Fruit fly (Drosophila melanogaster) whole organism, pupa: Measurements from ENCODE around the gene CG13895.

ENCODE experiments used
- CG10348 ChIP-seq: fragments of 200-800 bp; sonication (Bioruptor generic); IDR thresholded peaks from 2 replicates; pipeline ENCODE4 v1.3.6; 2022; ENCODE audit warnings: missing biosample characterization, missing genetic modification characterization
- CG12605 ChIP-seq: fragments of 200-800 bp; sonication (Bioruptor generic); IDR thresholded peaks from 2 replicates; pipeline ENCODE4 v1.3.6; 2022; ENCODE audit warnings: missing biosample characterization, missing genetic modification characterization
- CG13204 ChIP-seq: fragments of 200-800 bp; sonication (Bioruptor generic); optimal IDR thresholded peaks from 2 replicates; lab custom pipeline; 2018; ENCODE audit warnings: missing biosample characterization, mild to moderate bottlenecking, missing genetic modification characterization, moderate library complexity
- CG14655 ChIP-seq: fragments of 200-800 bp; sonication (Bioruptor generic); optimal IDR thresholded peaks from 3 replicates; lab custom pipeline; 2017; ENCODE audit warnings: mild to moderate bottlenecking, missing biosample characterization, missing genetic modification reagents, missing genetic modification characterization
- CG15710 ChIP-seq: fragments of 200-800 bp; sonication (Bioruptor generic); optimal IDR thresholded peaks from 2 replicates; lab custom pipeline; 2018; ENCODE audit warnings: missing biosample characterization, mild to moderate bottlenecking, missing genetic modification characterization, moderate library complexity
- CG17806 ChIP-seq: fragments of 200-800 bp; sonication (Bioruptor generic); optimal IDR thresholded peaks from 2 replicates; lab custom pipeline; 2018; ENCODE audit warnings: missing biosample characterization, mild to moderate bottlenecking, missing genetic modification characterization, moderate library complexity
- CG32121 ChIP-seq: fragments of 200-800 bp; sonication (Bioruptor generic); IDR thresholded peaks from 2 replicates; pipeline ENCODE4 v1.3.6; 2022; ENCODE audit warnings: missing biosample characterization, missing genetic modification characterization
- CG34367 ChIP-seq: fragments of 200-800 bp; sonication (Bioruptor generic); optimal IDR thresholded peaks from 2 replicates; lab custom pipeline; 2018; ENCODE audit warnings: missing biosample characterization, mild to moderate bottlenecking, missing genetic modification characterization
- CG4496 ChIP-seq: fragments of 200-800 bp; sonication (Bioruptor generic); IDR thresholded peaks from 3 replicates; pipeline ENCODE4 v1.3.6; 2022; ENCODE audit warnings: missing biosample characterization, missing genetic modification characterization
- CG8159 ChIP-seq: fragments of 200-800 bp; sonication (Bioruptor generic); optimal IDR thresholded peaks from 3 replicates; lab custom pipeline; 2018; ENCODE audit warnings: missing biosample characterization, mild to moderate bottlenecking, missing genetic modification characterization, moderate library complexity
- CG8301 ChIP-seq: fragments of 200-800 bp; sonication (Bioruptor generic); optimal IDR thresholded peaks from 2 replicates; lab custom pipeline; 2018; ENCODE audit warnings: missing biosample characterization, mild to moderate bottlenecking, missing genetic modification characterization
- CG9948 ChIP-seq: fragments of 200-800 bp; sonication (Bioruptor generic); optimal IDR thresholded peaks from 2 replicates; lab custom pipeline; 2018; ENCODE audit warnings: missing biosample characterization, mild to moderate bottlenecking, missing genetic modification characterization, moderate library complexity
- D1 ChIP-seq: fragments of 200-800 bp; sonication (Bioruptor generic); optimal IDR thresholded peaks from 2 replicates; lab custom pipeline; 2018; ENCODE audit warnings: missing biosample characterization, mild to moderate bottlenecking, missing genetic modification characterization, moderate library complexity
- EcR ChIP-seq: fragments of 200-800 bp; sonication (Bioruptor generic); optimal IDR thresholded peaks from 3 replicates; lab custom pipeline; 2019; ENCODE audit warnings: missing biosample characterization, missing genetic modification characterization, mild to moderate bottlenecking, moderate library complexity, missing genetic modification reagents
- Ets98B ChIP-seq: fragments of 200-800 bp; sonication (Bioruptor generic); IDR thresholded peaks from 2 replicates; pipeline ENCODE4 v1.3.6; 2022; ENCODE audit warnings: missing biosample characterization, missing genetic modification characterization
- Pif1A ChIP-seq: fragments of 200-800 bp; sonication (Bioruptor generic); optimal IDR thresholded peaks from 3 replicates; lab custom pipeline; 2016; ENCODE audit warnings: missing biosample characterization, missing genetic modification characterization
- Pif1B ChIP-seq: fragments of 200-800 bp; sonication (Bioruptor generic); optimal IDR thresholded peaks from 3 replicates; lab custom pipeline; 2016; ENCODE audit warnings: missing biosample characterization, missing genetic modification characterization
- Snoo ChIP-seq: fragments of 200-800 bp; sonication (Bioruptor generic); optimal IDR thresholded peaks from 3 replicates; lab custom pipeline; 2017; ENCODE audit warnings: missing biosample characterization, mild to moderate bottlenecking, missing genetic modification characterization, inconsistent platforms
- fd96Ca ChIP-seq: fragments of 200-800 bp; sonication (Bioruptor generic); IDR thresholded peaks from 3 replicates; pipeline ENCODE4 v1.3.6; 2022; ENCODE audit warnings: missing biosample characterization, missing genetic modification characterization
- gl ChIP-seq: fragments of 200-800 bp; sonication (Bioruptor generic); optimal IDR thresholded peaks from 2 replicates; lab custom pipeline; 2018; ENCODE audit warnings: missing biosample characterization, mild to moderate bottlenecking, missing genetic modification characterization
- rn ChIP-seq: fragments of 200-800 bp; sonication (Bioruptor generic); IDR thresholded peaks from 2 replicates; pipeline ENCODE4 v1.3.6; 2022; ENCODE audit warnings: missing biosample characterization, missing genetic modification characterization

Gene CG13895

DNA sequence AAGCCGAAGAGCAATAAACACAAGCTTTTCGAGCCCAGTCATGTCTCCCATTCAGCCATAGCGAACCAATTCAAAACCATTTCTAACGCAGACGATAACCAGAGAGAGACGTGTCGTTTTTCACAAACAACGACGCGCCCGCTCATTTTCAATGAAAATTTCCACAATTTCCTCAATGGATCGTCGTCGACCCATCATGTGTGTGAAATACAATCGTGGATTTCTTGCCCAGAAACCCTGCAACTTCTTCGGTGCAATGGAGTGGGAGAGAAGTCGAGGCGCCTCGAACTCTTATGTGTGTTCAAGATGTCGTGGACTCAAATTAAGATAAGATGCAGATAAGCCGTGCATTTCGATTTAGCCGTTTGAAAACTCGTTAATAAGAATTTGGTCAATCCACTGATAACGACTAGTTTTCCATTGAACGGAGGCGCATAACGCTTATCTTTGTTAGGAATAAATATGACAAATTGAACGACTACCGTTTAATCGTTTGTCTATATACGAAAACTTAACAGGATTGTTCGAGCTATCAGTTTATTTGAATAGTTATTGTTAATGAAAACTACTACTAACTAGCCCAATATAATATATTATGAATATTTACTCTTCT lies 39.8 kb upstream of the CG13895 start:
- no peak for TF ChIP-seq fd96Ca (GFP tag; lab: Robert Waterston, UW)
- TF ChIP-seq Snoo (tag; lab: Kevin White, UChicago), result no peak

DNA sequence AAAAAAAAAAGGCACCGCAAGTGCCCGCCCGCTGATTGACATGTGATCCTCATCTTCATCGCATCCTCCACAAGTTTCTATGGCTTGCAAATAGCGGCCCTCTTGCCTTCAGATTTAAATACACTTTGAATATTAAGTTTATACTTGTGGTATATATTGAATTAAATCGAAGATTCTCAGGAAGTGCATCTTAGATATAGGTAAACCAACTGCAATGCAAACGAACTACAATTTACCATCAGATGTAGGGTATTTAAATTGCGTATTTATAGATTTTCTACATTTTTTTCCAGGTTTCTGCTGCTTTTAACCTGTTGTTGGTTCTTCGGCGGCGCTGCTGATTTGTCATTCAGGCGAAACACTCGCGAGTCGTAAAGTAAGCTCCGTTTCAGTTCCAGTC lies 39.0 kb upstream of the CG13895 start:
- TF ChIP-seq rn (GFP tag; lab: Robert Waterston, UW) (no peak), EcR (GFP tag; lab: Kevin White, UChicago) (no peak), CG10348 (no peak), CG17806 (tag; lab: Kevin White, UChicago) (peak; percentile 51), CG8301 (tag; lab: Kevin White, UChicago) (no peak), CG12605 (no peak), CG13204 (peak; percentile 15), CG14655 (GFP tag; lab: Kevin White, UChicago) (peak; percentile 15), CG8159 (tag; lab: Kevin White, UChicago) (peak; percentile 68), Snoo (tag; lab: Kevin White, UChicago) (no peak), fd96Ca (GFP tag; lab: Robert Waterston, UW) (no peak), CG15710 (tag; lab: Kevin White, UChicago) (peak; percentile 65), CG9948 (tag; lab: Kevin White, UChicago) (peak; percentile 43), Ets98B (GFP tag; lab: Robert Waterston, UW) (no peak), CG34367 (peak; percentile 40)

DNA sequence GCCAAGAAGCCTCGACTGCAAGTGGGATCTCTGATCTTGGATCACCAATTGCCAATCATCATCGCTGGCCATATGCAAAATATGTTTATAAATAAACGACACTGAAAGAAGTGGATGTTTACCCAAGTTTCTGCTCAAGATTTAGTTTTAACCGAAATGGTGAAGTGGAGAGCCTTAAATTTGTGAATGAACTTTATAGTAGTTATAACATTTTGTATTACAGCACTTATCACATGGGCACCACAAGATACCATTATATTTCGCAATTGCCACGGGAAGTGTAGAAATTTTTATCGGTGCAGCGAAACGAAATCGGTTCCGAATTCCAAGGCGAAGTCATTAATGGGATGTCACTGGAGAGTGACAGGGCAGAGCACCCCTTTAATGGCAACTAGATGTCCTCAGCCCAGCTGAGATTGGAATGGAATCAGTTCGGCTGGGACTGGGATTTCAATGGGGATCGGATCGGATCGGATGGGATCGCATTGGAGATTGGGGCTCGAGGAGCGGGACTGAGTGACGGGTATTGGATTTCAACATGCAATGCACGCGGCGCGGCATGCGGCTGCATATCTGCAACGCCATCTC lies 38.4 kb upstream of the CG13895 start:
- TF ChIP-seq fd96Ca (GFP tag; lab: Robert Waterston, UW) (0 out of 3 replicates have a peak, but pooled peaks have one; percentile 42), CG14655 (GFP tag; lab: Kevin White, UChicago) (peak; percentile 63), CG13204 (peak; percentile 61), CG34367 (peak; percentile 88), Snoo (tag; lab: Kevin White, UChicago) (peak; percentile 17), CG4496 (GFP tag; lab: Robert Waterston, UW) (peak; percentile 39; the same call in 1 of the 3 replicates), Ets98B (GFP tag; lab: Robert Waterston, UW) (no peak), CG8301 (tag; lab: Kevin White, UChicago) (peak; percentile 56), gl (tag; lab: Kevin White, UChicago) (peak; percentile 88), rn (GFP tag; lab: Robert Waterston, UW) (no peak), Pif1A (GFP tag; lab: Kevin White, UChicago) (peak; percentile 81), CG9948 (tag; lab: Kevin White, UChicago) (peak; percentile 86), CG32121 (no peak), CG12605 (no peak), EcR (GFP tag; lab: Kevin White, UChicago) (peak; percentile 61), CG17806 (tag; lab: Kevin White, UChicago) (peak; percentile 91), CG15710 (tag; lab: Kevin White, UChicago) (peak; percentile 93), CG8159 (tag; lab: Kevin White, UChicago) (peak; percentile 95), CG10348 (no peak), Pif1B (GFP tag; lab: Kevin White, UChicago) (peak; percentile 79), D1 (tag; lab: Kevin White, UChicago) (peak; percentile 80)

DNA sequence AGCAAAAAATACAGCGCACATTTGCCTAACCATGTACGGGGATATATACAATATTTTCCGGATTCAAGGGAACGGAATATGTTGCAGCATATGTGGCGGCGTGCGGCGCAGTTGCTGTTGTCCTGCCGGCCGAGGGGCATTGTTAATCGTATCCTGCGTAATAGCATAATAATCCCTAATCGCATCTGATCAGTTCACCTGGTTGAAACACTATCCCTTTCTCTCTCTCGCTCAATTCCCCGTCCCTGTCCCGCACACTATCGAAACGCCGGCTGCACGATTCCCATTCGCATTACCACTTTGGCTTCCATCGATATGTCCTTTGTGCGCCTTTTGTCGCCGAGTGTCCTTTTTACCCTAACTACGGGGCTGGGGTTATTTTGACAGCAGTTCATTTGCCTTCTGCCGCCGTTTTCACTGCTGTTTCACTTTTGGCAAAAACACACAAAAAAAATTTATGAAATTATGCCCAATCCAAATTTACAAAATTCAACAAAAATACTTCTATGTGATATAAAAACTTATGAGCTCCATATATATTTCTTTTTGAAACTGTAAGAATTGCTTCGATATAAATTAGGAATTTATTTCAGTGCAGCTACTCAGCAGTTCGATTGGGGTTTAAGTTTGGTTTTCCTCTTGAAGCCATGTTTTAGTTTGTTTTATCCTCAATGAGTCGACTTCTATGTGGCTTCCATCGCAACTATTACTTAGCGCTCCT lies 37.4 kb upstream of the CG13895 start:
- TF ChIP-seq CG12605 (no peak), D1 (tag; lab: Kevin White, UChicago) (no peak), CG9948 (tag; lab: Kevin White, UChicago) (peak; percentile 34), CG32121 (no peak), CG8159 (tag; lab: Kevin White, UChicago) (peak; percentile 23), Pif1A (GFP tag; lab: Kevin White, UChicago) (peak; percentile 48), CG4496 (GFP tag; lab: Robert Waterston, UW) (no peak), CG17806 (tag; lab: Kevin White, UChicago) (peak; percentile 52), CG8301 (tag; lab: Kevin White, UChicago) (no peak), CG34367 (no peak), CG13204 (no peak), Snoo (tag; lab: Kevin White, UChicago) (peak; percentile 32), Ets98B (GFP tag; lab: Robert Waterston, UW) (no peak), CG14655 (GFP tag; lab: Kevin White, UChicago) (no peak), rn (GFP tag; lab: Robert Waterston, UW) (no peak), CG10348 (no peak), Pif1B (GFP tag; lab: Kevin White, UChicago) (peak; percentile 40), fd96Ca (GFP tag; lab: Robert Waterston, UW) (no peak), gl (tag; lab: Kevin White, UChicago) (no peak), EcR (GFP tag; lab: Kevin White, UChicago) (no peak), CG15710 (tag; lab: Kevin White, UChicago) (no peak)
- TF ChIP-seq, all 21 proteins: peak for 6

DNA sequence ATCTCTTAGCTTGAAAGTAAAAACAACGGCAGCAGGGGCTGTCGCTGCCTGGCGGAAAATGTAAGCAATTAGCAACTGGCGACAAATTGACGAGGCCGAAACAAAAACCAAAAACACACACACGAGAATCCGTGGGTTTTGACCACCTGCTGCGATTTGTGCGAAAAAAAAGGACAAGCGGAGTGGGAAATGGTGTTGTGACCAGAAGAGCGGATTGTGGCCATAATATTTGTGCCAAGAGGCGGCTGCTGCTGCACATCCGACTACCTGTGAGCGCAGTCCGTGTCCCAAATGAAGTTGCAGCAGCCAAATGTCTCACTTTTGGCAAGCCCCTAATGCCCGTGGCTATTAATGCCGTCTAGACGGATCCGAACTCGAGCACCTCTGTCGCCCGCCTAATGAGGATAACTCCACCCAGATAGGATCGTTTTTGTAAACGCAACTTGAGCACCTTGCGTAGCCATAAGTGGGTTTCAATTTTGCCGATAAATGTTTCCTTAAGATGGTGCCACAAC lies 36.3 kb upstream of the CG13895 start:
- no peak for TF ChIP-seq CG15710 (tag; lab: Kevin White, UChicago)
- TF ChIP-seq CG32121, result no peak
- TF ChIP-seq CG10348, result no peak
- TF ChIP-seq fd96Ca (GFP tag; lab: Robert Waterston, UW), result no peak
- TF ChIP-seq rn (GFP tag; lab: Robert Waterston, UW), result no peak
- no peak for TF ChIP-seq Pif1B (GFP tag; lab: Kevin White, UChicago)
- no peak for TF ChIP-seq CG13204
- no peak for TF ChIP-seq Ets98B (GFP tag; lab: Robert Waterston, UW)
- TF ChIP-seq Snoo (tag; lab: Kevin White, UChicago), result no peak
- no peak for TF ChIP-seq gl (tag; lab: Kevin White, UChicago)
- no peak for TF ChIP-seq Pif1A (GFP tag; lab: Kevin White, UChicago)
- no peak for TF ChIP-seq EcR (GFP tag; lab: Kevin White, UChicago)
